Worm (Caenorhabditis elegans) whole organism, late embryonic: ENCODE results near the gene R05F9.11.

Experiments used
- K02D7.2 ChIP-seq: sonication (generic microtip); optimal IDR thresholded peaks from 2 replicates; lab custom pipeline; 2017; ENCODE audit warnings: mild to moderate bottlenecking, missing genetic modification characterization, missing compliant biosample characterization
- ceh-18 ChIP-seq: sonication (generic microtip); optimal IDR thresholded peaks from 2 replicates; lab custom pipeline; 2016; ENCODE audit warnings: missing genetic modification characterization, missing compliant biosample characterization
- ceh-31 ChIP-seq: sonication (generic microtip); optimal IDR thresholded peaks from 2 replicates; lab custom pipeline; 2016; ENCODE audit warnings: missing genetic modification characterization, missing compliant biosample characterization
- dmd-4 ChIP-seq: sonication (generic microtip); optimal IDR thresholded peaks from 2 replicates; lab custom pipeline; 2016; ENCODE audit warnings: borderline replicate concordance, missing genetic modification characterization, missing compliant biosample characterization
- dve-1 ChIP-seq: sonication (generic microtip); optimal IDR thresholded peaks from 2 replicates; lab custom pipeline; 2017; ENCODE audit warnings: antibody characterized with exemption, mild to moderate bottlenecking, missing genetic modification characterization, missing compliant biosample characterization
- fkh-10 ChIP-seq: fragments of 150-350 bp; optimal IDR thresholded peaks from 2 replicates; lab custom pipeline; 2014; ENCODE audit warnings: missing biosample characterization, missing genetic modification reagents, missing genetic modification characterization
- hlh-30 ChIP-seq: sonication (generic microtip); optimal IDR thresholded peaks from 2 replicates; lab custom pipeline; 2017; ENCODE audit warnings: antibody characterized with exemption, missing genetic modification characterization, missing compliant biosample characterization; ENCODE audit not compliant: insufficient read depth
- lim-6 ChIP-seq: sonication (generic microtip); optimal IDR thresholded peaks from 2 replicates; lab custom pipeline; 2016; ENCODE audit warnings: missing genetic modification characterization, missing compliant biosample characterization
- nfya-1 ChIP-seq: sonication (generic microtip); optimal IDR thresholded peaks from 2 replicates; lab custom pipeline; 2017; ENCODE audit warnings: missing genetic modification characterization, mild to moderate bottlenecking, missing compliant biosample characterization, antibody characterized with exemption, moderate library complexity
- pha-4 ChIP-seq: fragments of 150-350 bp; optimal IDR thresholded peaks from 2 replicates; lab custom pipeline; 2018; ENCODE audit warnings: missing biosample characterization, missing genetic modification reagents, missing genetic modification characterization
- ref-2 ChIP-seq: sonication (generic microtip); optimal IDR thresholded peaks from 2 replicates; lab custom pipeline; 2016; ENCODE audit warnings: missing genetic modification characterization, missing compliant biosample characterization

- no peak for TF ChIP-seq dmd-4 (tag; lab: Kevin White, UChicago)
- TF ChIP-seq pha-4 (tag; lab: Kevin White, UChicago) = no peak
- TF ChIP-seq ref-2 = no peak
- TF ChIP-seq hlh-30 = no peak
- no peak for TF ChIP-seq ceh-18 (tag; lab: Kevin White, UChicago)
- TF ChIP-seq K02D7.2 = no peak
- TF ChIP-seq fkh-10 (GFP tag; lab: Kevin White, UChicago) = no peak
- TF ChIP-seq dve-1 (tag; lab: Kevin White, UChicago) = no peak
- TF ChIP-seq nfya-1 = no peak
- no peak for TF ChIP-seq ceh-31 (tag; lab: Kevin White, UChicago)
- TF ChIP-seq lim-6 (tag; lab: Kevin White, UChicago) = no peak
Measured at ce11 chrII:4879629-4880028, 34.4 kb downstream of the R05F9.11 start, which contains the start of gene gst-6.
